Worm (Caenorhabditis elegans) whole organism, midembryonic: Measurements from ENCODE around the gene usp-50.
"Not testable (repeated sequence)": the region's sequence is repeated elsewhere in the genome, so short reads cannot be mapped to it uniquely, and the experiment has no call there.

ENCODE experiments used
- T22C8.4 ChIP-seq: fragments of 200-800 bp; sonication (Bioruptor generic); IDR thresholded peaks from 2 replicates; pipeline ENCODE4 v1.3.6; 2022; ENCODE audit warnings: missing genetic modification characterization, missing compliant biosample characterization
- ztf-29 ChIP-seq: fragments of 200-800 bp; sonication (Bioruptor generic); IDR thresholded peaks from 2 replicates; pipeline ENCODE4 v1.3.6; 2022; ENCODE audit warnings: missing genetic modification reagents, missing genetic modification characterization, missing compliant biosample characterization

ce11 chrV:17894485-17894884, 30.2 kb upstream of the usp-50 start, which contains the start of gene C06H5.12:
- TF ChIP-seq T22C8.4; ztf-29 (GFP tag; lab: Robert Waterston, UW): not testable (repeated sequence)
